Worm (Caenorhabditis elegans) whole organism, L4 larva: ENCODE results near the gene Y46G5A.39.
"Not testable (repeated sequence)": the region's sequence is repeated elsewhere in the genome, so short reads cannot be mapped to it uniquely, and the experiment has no call there.

Experiments
- F26F4.8 ChIP-seq: fragments of 200-800 bp; sonication (Bioruptor generic); conservative IDR thresholded peaks from 2 replicates; pipeline ENCODE4 v1.3.6; 2022; ENCODE audit warnings: missing genetic modification characterization, missing compliant biosample characterization
- F44E2.7 ChIP-seq: fragments of 200-800 bp; sonication (Bioruptor generic); IDR thresholded peaks from 2 replicates; pipeline ENCODE4 v2.1.2; 2022; ENCODE audit warnings: missing genetic modification characterization, missing compliant biosample characterization
- F49E8.2 ChIP-seq: sonication (generic microtip); optimal IDR thresholded peaks from 2 replicates; lab custom pipeline; 2016; ENCODE audit warnings: missing compliant biosample characterization, mild to moderate bottlenecking, missing genetic modification characterization, borderline replicate concordance
- T26A8.4 ChIP-seq: fragments of 200-800 bp; sonication (Bioruptor generic); IDR thresholded peaks from 2 replicates; pipeline ENCODE4 v1.3.6; 2022; ENCODE audit warnings: missing genetic modification characterization, missing compliant biosample characterization
- Y48G9A.11 ChIP-seq: fragments of 200-800 bp; sonication (Bioruptor generic); IDR thresholded peaks from 2 replicates; pipeline ENCODE4 v1.3.6; 2022; ENCODE audit warnings: missing genetic modification reagents, missing genetic modification characterization, missing compliant biosample characterization
- Y75B8A.6 ChIP-seq: fragments of 200-800 bp; sonication (Bioruptor generic); IDR thresholded peaks from 2 replicates; pipeline ENCODE4 v1.3.6; 2022; ENCODE audit warnings: missing genetic modification reagents, missing genetic modification characterization, missing compliant biosample characterization
- ZK337.2 ChIP-seq: fragments of 200-800 bp; sonication (Bioruptor generic); IDR thresholded peaks from 2 replicates; pipeline ENCODE4 v1.3.6; 2022; ENCODE audit warnings: missing genetic modification reagents, missing genetic modification characterization, missing compliant biosample characterization
- aha-1 ChIP-seq: fragments of 150-350 bp; peaks from one replicate; lab custom pipeline; 2014; ENCODE audit warnings: missing biosample characterization, missing genetic modification characterization
- arid-1 ChIP-seq: fragments of 200-800 bp; sonication (Bioruptor generic); conservative IDR thresholded peaks from 2 replicates; pipeline ENCODE4 v1.3.6; 2022; ENCODE audit warnings: missing genetic modification reagents, missing genetic modification characterization, missing compliant biosample characterization
- attf-4 ChIP-seq: sonication (generic microtip); optimal IDR thresholded peaks from 3 replicates; lab custom pipeline; 2017; ENCODE audit warnings: missing biosample characterization, missing genetic modification characterization
- ceh-44 ChIP-seq: fragments of 200-800 bp; sonication (Bioruptor generic); IDR thresholded peaks from 2 replicates; pipeline ENCODE4 v1.3.6; 2022; ENCODE audit warnings: missing genetic modification reagents, missing genetic modification characterization, missing compliant biosample characterization
- ceh-62 ChIP-seq: sonication (generic microtip); optimal IDR thresholded peaks from 2 replicates; lab custom pipeline; 2017; ENCODE audit warnings: missing biosample characterization, missing genetic modification characterization
- ctbp-1 ChIP-seq: fragments of 200-800 bp; sonication (Bioruptor generic); IDR thresholded peaks from 2 replicates; pipeline ENCODE4 v1.3.6; 2022; ENCODE audit warnings: missing genetic modification reagents, missing genetic modification characterization, missing compliant biosample characterization
- daf-12 ChIP-seq: fragments of 150-350 bp; optimal IDR thresholded peaks from 2 replicates; lab custom pipeline; 2014; ENCODE audit warnings: missing biosample characterization, missing genetic modification reagents, missing genetic modification characterization
- daf-16 ChIP-seq, 3 experiments: sonication (generic microtip); optimal IDR thresholded peaks; 2 replicates each; lab custom pipeline; 2016 to 2017; ENCODE audit warnings: missing genetic modification characterization in 3 of 3, missing genetic modification reagents in 3 of 3, mild to moderate bottlenecking in 2 of 3, missing compliant biosample characterization in 2 of 3, missing biosample characterization in 1 of 3, moderate library complexity in 1 of 3
- daf-19 ChIP-seq: fragments of 200-800 bp; sonication (Bioruptor generic); conservative IDR thresholded peaks from 2 replicates; pipeline ENCODE4 v1.3.6; 2022; ENCODE audit warnings: missing genetic modification characterization, missing compliant biosample characterization
- duxl-1 ChIP-seq: sonication (generic microtip); optimal IDR thresholded peaks from 2 replicates; lab custom pipeline; 2016; ENCODE audit warnings: mild to moderate bottlenecking, missing genetic modification characterization, moderate library complexity, missing compliant biosample characterization; ENCODE audit not compliant: poor library complexity
- dve-1 ChIP-seq: sonication (generic microtip); optimal IDR thresholded peaks from 2 replicates; lab custom pipeline; 2017; ENCODE audit warnings: antibody characterized with exemption, mild to moderate bottlenecking, missing genetic modification characterization, missing compliant biosample characterization; ENCODE audit not compliant: insufficient read depth
- hlh-11 ChIP-seq: fragments of 200-800 bp; sonication (Bioruptor generic); optimal IDR thresholded peaks from 2 replicates; lab custom pipeline; 2018; ENCODE audit warnings: mild to moderate bottlenecking, missing genetic modification characterization, missing compliant biosample characterization
- hlh-30 ChIP-seq: sonication (generic microtip); optimal IDR thresholded peaks from 2 replicates; lab custom pipeline; 2017; ENCODE audit warnings: antibody characterized with exemption, mild to moderate bottlenecking, missing genetic modification characterization, missing compliant biosample characterization; ENCODE audit not compliant: insufficient read depth
- hmg-1.1 ChIP-seq: fragments of 200-800 bp; sonication (Bioruptor generic); IDR thresholded peaks from 2 replicates; pipeline ENCODE4 v1.3.6; 2022; ENCODE audit warnings: missing genetic modification reagents, missing genetic modification characterization, missing compliant biosample characterization
- lin-1 ChIP-seq: fragments of 200-800 bp; sonication (Bioruptor generic); IDR thresholded peaks from 2 replicates; pipeline ENCODE4 v1.3.6; 2022; ENCODE audit warnings: missing genetic modification reagents, missing genetic modification characterization, missing compliant biosample characterization
- lin-13 ChIP-seq: fragments of 150-350 bp; optimal IDR thresholded peaks from 2 replicates; lab custom pipeline; 2014; ENCODE audit warnings: missing biosample characterization, missing genetic modification reagents, missing genetic modification characterization
- lin-38 ChIP-seq: fragments of 200-800 bp; sonication (Bioruptor generic); IDR thresholded peaks from 2 replicates; pipeline ENCODE4 v1.3.6; 2022; ENCODE audit warnings: missing genetic modification reagents, missing genetic modification characterization, missing compliant biosample characterization
- lin-39 ChIP-seq: fragments of 150-350 bp; optimal IDR thresholded peaks from 2 replicates; lab custom pipeline; 2014; ENCODE audit warnings: missing biosample characterization, missing genetic modification reagents, missing genetic modification characterization
- lir-3 ChIP-seq: sonication (generic microtip); optimal IDR thresholded peaks from 2 replicates; lab custom pipeline; 2016; ENCODE audit warnings: mild to moderate bottlenecking, missing genetic modification characterization, missing compliant biosample characterization
- lsy-2 ChIP-seq, 2 experiments: fragments of 150-350 bp in 1 of 2; sonication (generic microtip) in 1 of 2; optimal IDR thresholded peaks; 2 replicates each; lab custom pipeline; 2014 to 2017; ENCODE audit warnings: missing biosample characterization in 2 of 2, missing genetic modification characterization in 2 of 2
- madf-9 ChIP-seq: fragments of 200-800 bp; sonication (Bioruptor generic); conservative IDR thresholded peaks from 2 replicates; pipeline ENCODE4 v1.3.6; 2022; ENCODE audit warnings: missing genetic modification reagents, missing genetic modification characterization, missing compliant biosample characterization
- mdl-1 ChIP-seq, 2 experiments: fragments of 150-350 bp in 1 of 2; sonication (generic microtip) in 1 of 2; optimal IDR thresholded peaks; 2 replicates each; lab custom pipeline; 2014 to 2017; ENCODE audit warnings: missing biosample characterization in 2 of 2, missing genetic modification characterization in 2 of 2
- mdt-29 ChIP-seq: fragments of 200-800 bp; sonication (Bioruptor generic); IDR thresholded peaks from 2 replicates; pipeline ENCODE4 v1.3.6; 2022; ENCODE audit warnings: missing genetic modification reagents, missing genetic modification characterization, missing compliant biosample characterization
- mes-2 ChIP-seq: sonication (generic microtip); optimal IDR thresholded peaks from 2 replicates; lab custom pipeline; 2016; ENCODE audit warnings: missing genotype, mild to moderate bottlenecking, missing genetic modification characterization, missing compliant biosample characterization; ENCODE audit not compliant: poor library complexity, severe bottlenecking
- mxl-2 ChIP-seq: fragments of 200-800 bp; sonication (Bioruptor generic); conservative IDR thresholded peaks from 2 replicates; pipeline ENCODE4 v1.3.6; 2022; ENCODE audit warnings: missing genetic modification reagents, missing genetic modification characterization, missing compliant biosample characterization
- mxl-3 ChIP-seq: fragments of 200-800 bp; sonication (Bioruptor generic); optimal IDR thresholded peaks from 2 replicates; lab custom pipeline; 2018; ENCODE audit warnings: mild to moderate bottlenecking, missing genetic modification characterization, missing compliant biosample characterization
- nhr-10 ChIP-seq: fragments of 150-350 bp; optimal IDR thresholded peaks from 2 replicates; lab custom pipeline; 2014; ENCODE audit warnings: missing biosample characterization, missing genetic modification characterization
- nhr-25 ChIP-seq: sonication (generic microtip); optimal IDR thresholded peaks from 2 replicates; lab custom pipeline; 2017; ENCODE audit warnings: missing genetic modification characterization, mild to moderate bottlenecking, missing compliant biosample characterization, antibody characterized with exemption, moderate library complexity, borderline replicate concordance; ENCODE audit not compliant: insufficient read depth
- nhr-42 ChIP-seq: fragments of 200-800 bp; sonication (Bioruptor generic); IDR thresholded peaks from 2 replicates; pipeline ENCODE4 v1.3.6; 2022; ENCODE audit warnings: missing genetic modification characterization, missing compliant biosample characterization
- nhr-6 ChIP-seq: fragments of 150-350 bp; optimal IDR thresholded peaks from 2 replicates; lab custom pipeline; 2014; ENCODE audit warnings: missing biosample characterization, missing genetic modification characterization
- pha-4 ChIP-seq, 2 experiments: fragments of 150-350 bp in 1 of 2; fragments of 200-800 bp in 1 of 2; sonication (Bioruptor generic) in 1 of 2; IDR thresholded peaks in 1 of 2; optimal IDR thresholded peaks in 1 of 2; 2 replicates each; pipeline versions ENCODE4 v1.3.6 to Lab custom; 2014 to 2022; ENCODE audit warnings: missing genetic modification characterization in 2 of 2, missing genetic modification reagents in 2 of 2, missing biosample characterization in 1 of 2, missing compliant biosample characterization in 1 of 2
- rbr-2 ChIP-seq: sonication (generic microtip); optimal IDR thresholded peaks from 2 replicates; lab custom pipeline; 2016; ENCODE audit warnings: missing genotype, missing genetic modification characterization, missing compliant biosample characterization
- sdz-12 ChIP-seq: fragments of 200-800 bp; sonication (Bioruptor generic); optimal IDR thresholded peaks from 2 replicates; lab custom pipeline; 2018; ENCODE audit warnings: mild to moderate bottlenecking, missing genetic modification characterization, missing compliant biosample characterization
- set-16 ChIP-seq: fragments of 200-800 bp; sonication (Bioruptor generic); IDR thresholded peaks from 2 replicates; pipeline ENCODE4 v1.3.6; 2022; ENCODE audit warnings: missing genetic modification reagents, missing genetic modification characterization, missing compliant biosample characterization
- skn-1 ChIP-seq: fragments of 150-350 bp; optimal IDR thresholded peaks from 2 replicates; lab custom pipeline; 2014; ENCODE audit warnings: missing biosample characterization, missing genetic modification characterization
- snpc-4 ChIP-seq: fragments of 150-350 bp; optimal IDR thresholded peaks from 2 replicates; lab custom pipeline; 2014; ENCODE audit warnings: missing biosample characterization, missing genetic modification characterization
- spr-1 ChIP-seq: sonication (generic microtip); optimal IDR thresholded peaks from 2 replicates; lab custom pipeline; 2016; ENCODE audit warnings: mild to moderate bottlenecking, missing genetic modification characterization, missing compliant biosample characterization
- vab-7 ChIP-seq: fragments of 200-800 bp; sonication (Bioruptor generic); IDR thresholded peaks from 2 replicates; pipeline ENCODE4 v1.3.6; 2022; ENCODE audit warnings: missing genetic modification reagents, missing genetic modification characterization, missing compliant biosample characterization
- zip-11 ChIP-seq: fragments of 200-800 bp; sonication (Bioruptor generic); IDR thresholded peaks from 2 replicates; pipeline ENCODE4 v1.3.6; 2022; ENCODE audit warnings: missing genetic modification characterization, missing compliant biosample characterization
- ztf-11 ChIP-seq: fragments of 150-350 bp; optimal IDR thresholded peaks from 2 replicates; lab custom pipeline; 2014; ENCODE audit warnings: missing biosample characterization, missing genetic modification characterization

Gene Y46G5A.39

DNA sequence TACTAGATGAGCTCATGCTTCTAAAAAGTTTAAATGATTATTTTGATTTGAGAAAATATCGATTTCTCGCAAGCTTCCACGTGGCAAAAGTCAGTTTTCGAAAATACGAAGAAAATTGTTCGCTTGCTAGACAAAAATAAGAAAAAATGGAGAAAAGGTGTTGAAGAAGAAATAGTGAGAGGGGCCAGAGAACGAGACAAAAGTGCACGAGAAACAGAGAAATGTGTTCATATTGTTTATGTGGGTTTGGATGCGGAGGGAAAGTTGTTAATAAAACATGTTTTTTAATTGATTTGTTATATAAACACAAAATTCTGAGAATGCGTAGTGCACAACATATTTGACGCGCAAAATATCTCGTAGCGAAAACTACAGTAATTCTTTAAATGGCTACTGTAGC, 31.8 kb upstream of the Y46G5A.39 start, which contains the start of gene Y46G5A.15:
Gene Y46G5A.15, minus strand, starts transcription at position 26 of the 400 bp plus-strand sequence.
- TF ChIP-seq daf-19 (GFP tag; lab: Robert Waterston, UW), result no peak
- no peak for TF ChIP-seq ceh-62 (tag; lab: Kevin White, UChicago)
- peak; percentile 40 to 54 for TF ChIP-seq mdl-1 (tag; optimal IDR thresholded peaks at IDR 0.05; lab: Kevin White, UChicago)
- no peak for TF ChIP-seq lin-39 (tag; lab: Kevin White, UChicago)
- TF ChIP-seq daf-12 (tag; lab: Kevin White, UChicago), result no peak
- TF ChIP-seq daf-16 (GFP tag; optimal IDR thresholded peaks at IDR 0.05; lab: Kevin White, UChicago), result no peak
- peak; percentile 75 for TF ChIP-seq daf-16 (tag; optimal IDR thresholded peaks at IDR 0.05; lab: Kevin White, UChicago)
- no peak for TF ChIP-seq skn-1 (tag; lab: Kevin White, UChicago)
- TF ChIP-seq attf-4 (tag; lab: Kevin White, UChicago), result no peak
- no peak for TF ChIP-seq F26F4.8 (GFP tag; lab: Robert Waterston, UW)
- no peak for TF ChIP-seq pha-4 (GFP tag; IDR thresholded peaks at IDR 0.05; lab: Robert Waterston, UW)
- TF ChIP-seq pha-4 (tag; optimal IDR thresholded peaks at IDR 0.05; lab: Kevin White, UChicago), result peak; percentile 12
- no peak for TF ChIP-seq spr-1 (tag; lab: Kevin White, UChicago)
- no peak for TF ChIP-seq nhr-6 (tag; lab: Kevin White, UChicago)
- TF ChIP-seq lir-3 (tag; lab: Kevin White, UChicago), result no peak
- no peak for TF ChIP-seq lin-38 (GFP tag; lab: Robert Waterston, UW)
- no peak for TF ChIP-seq mxl-3 (GFP tag; lab: Kevin White, UChicago)
- TF ChIP-seq ztf-11 (tag; lab: Kevin White, UChicago), result no peak
- TF ChIP-seq mxl-2 (GFP tag; lab: Robert Waterston, UW), result no peak
- no peak for TF ChIP-seq Y75B8A.6 (GFP tag; lab: Robert Waterston, UW)
- TF ChIP-seq nhr-10, result no peak
- TF ChIP-seq F44E2.7 (GFP tag; lab: Robert Waterston, UW), result no peak
- no peak for TF ChIP-seq zip-11 (GFP tag; lab: Robert Waterston, UW)
- peak; percentile 25 for TF ChIP-seq hlh-30
- TF ChIP-seq sdz-12 (GFP tag; lab: Kevin White, UChicago), result no peak
- TF ChIP-seq madf-9, result no peak
- TF ChIP-seq nhr-25, result no peak
- no peak for TF ChIP-seq duxl-1
- peak; percentile 0 for TF ChIP-seq dve-1 (tag; lab: Kevin White, UChicago)

DNA sequence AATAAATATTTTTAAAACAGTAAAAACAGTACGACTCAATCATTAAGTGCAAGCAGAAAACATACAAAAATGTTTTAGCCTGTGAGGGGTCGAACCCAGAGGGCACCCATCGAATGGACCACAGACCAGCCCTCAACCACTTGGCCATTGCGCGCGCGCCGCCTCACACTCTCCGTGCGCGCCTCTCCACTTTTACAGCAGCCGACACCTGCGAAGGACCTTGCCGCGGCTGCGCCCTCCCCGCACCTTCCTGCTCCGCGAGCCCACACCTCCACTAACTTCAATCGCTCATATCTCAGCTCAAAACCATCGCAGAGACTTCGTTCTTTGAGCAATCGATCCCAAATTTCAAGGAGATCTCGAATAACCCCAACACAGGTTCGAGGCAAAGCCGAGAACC, 24.7 kb upstream of the Y46G5A.39 start:
- TF ChIP-seq hlh-11 (tag; lab: Kevin White, UChicago), result peak; percentile 11
- peak; percentile 45 for TF ChIP-seq rbr-2 (tag; lab: Kevin White, UChicago)
- peak; percentile 48; the same call in 1 of the 2 replicates for TF ChIP-seq pha-4 (GFP tag; IDR thresholded peaks at IDR 0.05; lab: Robert Waterston, UW)
- not testable (repeated sequence) for TF ChIP-seq pha-4 (tag; optimal IDR thresholded peaks at IDR 0.05; lab: Kevin White, UChicago)
- peak; percentile 50 for TF ChIP-seq duxl-1
- TF ChIP-seq set-16 (GFP tag; lab: Robert Waterston, UW), result peak; percentile 98
- peak; percentile 79 for TF ChIP-seq mes-2 (tag; lab: Kevin White, UChicago)
- peak; percentile 38 for TF ChIP-seq F49E8.2
- peak; percentile 93 for TF ChIP-seq aha-1
- peak; percentile 20 for TF ChIP-seq hlh-30
- 0 out of 2 replicates have a peak, but pooled peaks have one; percentile 16 for TF ChIP-seq lin-1 (GFP tag; lab: Robert Waterston, UW)
- TF ChIP-seq vab-7 (GFP tag; lab: Robert Waterston, UW), result peak; percentile 56; the same call in 1 of the 2 replicates
- 0 out of 2 replicates have a peak, but pooled peaks have one; percentile 2 for TF ChIP-seq ceh-44
- peak; percentile 63 for TF ChIP-seq hmg-1.1 (GFP tag; lab: Robert Waterston, UW)
- peak; percentile 19 for TF ChIP-seq dve-1 (tag; lab: Kevin White, UChicago)
- TF ChIP-seq arid-1 (GFP tag; lab: Robert Waterston, UW), result peak; percentile 40
- TF ChIP-seq snpc-4 (tag; lab: Kevin White, UChicago), result peak; percentile 81
- TF ChIP-seq lin-38 (GFP tag; lab: Robert Waterston, UW), result peak; percentile 84
- 0 out of 2 replicates have a peak, but pooled peaks have one; percentile 34 for TF ChIP-seq ctbp-1 (GFP tag; lab: Robert Waterston, UW)
- peak in 1 of 2 experiments; percentile 31 for TF ChIP-seq lsy-2 (tag; optimal IDR thresholded peaks at IDR 0.05; lab: Kevin White, UChicago)
- TF ChIP-seq ZK337.2, result peak; percentile 69; the same call in 1 of the 2 replicates
- TF ChIP-seq Y48G9A.11, result peak; percentile 87
- peak; percentile 88 for TF ChIP-seq lin-13
- peak; percentile 81 for TF ChIP-seq T26A8.4 (GFP tag; lab: Robert Waterston, UW)
- TF ChIP-seq mdt-29 (GFP tag; lab: Robert Waterston, UW), result 0 out of 2 replicates have a peak, but pooled peaks have one; percentile 24
- peak; percentile 80; the same call in 1 of the 2 replicates for TF ChIP-seq nhr-42
